Fruit fly (Drosophila melanogaster) whole organism, prepupa: Measurements from ENCODE around the gene CG2924.

Experiments
- Blimp-1 ChIP-seq: fragments of 200-800 bp; sonication (Bioruptor generic); optimal IDR thresholded peaks from 3 replicates; lab custom pipeline; 2017; ENCODE audit warnings: missing biosample characterization, missing genetic modification characterization, mild to moderate bottlenecking, moderate library complexity, missing genetic modification reagents
- CG10631 ChIP-seq: fragments of 200-800 bp; sonication (Bioruptor generic); optimal IDR thresholded peaks from 2 replicates; lab custom pipeline; 2016; ENCODE audit warnings: missing biosample characterization, missing genetic modification characterization
- CG11294 ChIP-seq: fragments of 200-800 bp; sonication (Bioruptor generic); IDR thresholded peaks from 2 replicates; pipeline ENCODE4 v1.3.6; 2022; ENCODE audit warnings: missing biosample characterization, missing genetic modification characterization
- CG16779 ChIP-seq: fragments of 200-800 bp; sonication (Bioruptor generic); optimal IDR thresholded peaks from 3 replicates; lab custom pipeline; 2017; ENCODE audit warnings: missing biosample characterization, mild to moderate bottlenecking, missing genetic modification characterization
- CG3919 ChIP-seq: fragments of 200-800 bp; sonication (Bioruptor generic); optimal IDR thresholded peaks from 3 replicates; lab custom pipeline; 2016; ENCODE audit warnings: missing biosample characterization, missing genetic modification characterization
- CG6808 ChIP-seq: fragments of 200-800 bp; sonication (Bioruptor generic); optimal IDR thresholded peaks from 3 replicates; lab custom pipeline; 2017; ENCODE audit warnings: missing biosample characterization, missing genetic modification characterization, mild to moderate bottlenecking, moderate library complexity, missing genetic modification reagents
- Met ChIP-seq: fragments of 200-800 bp; sonication (Bioruptor generic); optimal IDR thresholded peaks from 3 replicates; lab custom pipeline; 2016; ENCODE audit warnings: missing biosample characterization, missing genetic modification characterization
- Sox102F ChIP-seq: fragments of 200-800 bp; sonication (Bioruptor generic); optimal IDR thresholded peaks from 2 replicates; lab custom pipeline; 2016; ENCODE audit warnings: missing biosample characterization, mild to moderate bottlenecking, missing genetic modification characterization
- pdm3 ChIP-seq: fragments of 200-800 bp; sonication (Bioruptor generic); optimal IDR thresholded peaks from 3 replicates; lab custom pipeline; 2016; ENCODE audit warnings: missing biosample characterization, missing genetic modification characterization

dm6 chrX:2305281-2305680 is 34.7 kb upstream of the CG2924 start:
- TF ChIP-seq CG3919 (GFP tag; lab: Kevin White, UChicago): no peak
- no peak for TF ChIP-seq pdm3 (GFP tag; lab: Kevin White, UChicago)
- no peak for TF ChIP-seq Blimp-1 (GFP tag; lab: Kevin White, UChicago)
- TF ChIP-seq CG6808: no peak
- no peak for TF ChIP-seq Met (GFP tag; lab: Kevin White, UChicago)
- no peak for TF ChIP-seq CG16779 (tag; lab: Kevin White, UChicago)
- no peak for TF ChIP-seq CG11294
- TF ChIP-seq Sox102F (GFP tag; lab: Kevin White, UChicago): no peak
- no peak for TF ChIP-seq CG10631 (GFP tag; lab: Kevin White, UChicago)
